Worm (Caenorhabditis elegans) whole organism, late embryonic: ENCODE data around the gene C43D7.8.
"Not testable (repeated sequence)": the region's sequence is repeated elsewhere in the genome, so short reads cannot be mapped to it uniquely, and the experiment has no call there.

Source experiments
- C38D4.7 ChIP-seq: fragments of 200-800 bp; sonication (Bioruptor generic); optimal IDR thresholded peaks from 2 replicates; lab custom pipeline; 2018; ENCODE audit warnings: mild to moderate bottlenecking, missing genetic modification characterization, moderate library complexity, missing compliant biosample characterization
- ceh-14 ChIP-seq: sonication (generic microtip); optimal IDR thresholded peaks from 2 replicates; lab custom pipeline; 2016; ENCODE audit warnings: missing genotype, missing genetic modification characterization, missing compliant biosample characterization
- ceh-18 ChIP-seq: sonication (generic microtip); optimal IDR thresholded peaks from 2 replicates; lab custom pipeline; 2016; ENCODE audit warnings: missing genetic modification characterization, missing compliant biosample characterization
- ceh-48 ChIP-seq: sonication (generic microtip); optimal IDR thresholded peaks from 2 replicates; lab custom pipeline; 2016; ENCODE audit warnings: missing genetic modification characterization, inconsistent platforms, missing compliant biosample characterization
- che-1 ChIP-seq: sonication (generic microtip); optimal IDR thresholded peaks from 2 replicates; lab custom pipeline; 2016; ENCODE audit warnings: mild to moderate bottlenecking, missing genetic modification characterization, missing compliant biosample characterization
- elt-2 ChIP-seq: sonication (generic microtip); optimal IDR thresholded peaks from 2 replicates; lab custom pipeline; 2016; ENCODE audit warnings: missing genetic modification reagents, missing genetic modification characterization, missing compliant biosample characterization
- nfya-1 ChIP-seq: sonication (generic microtip); optimal IDR thresholded peaks from 2 replicates; lab custom pipeline; 2017; ENCODE audit warnings: missing genetic modification characterization, mild to moderate bottlenecking, missing compliant biosample characterization, antibody characterized with exemption, moderate library complexity
- pat-9 ChIP-seq: fragments of 200-800 bp; sonication (Bioruptor generic); optimal IDR thresholded peaks from 2 replicates; lab custom pipeline; 2018; ENCODE audit warnings: mild to moderate bottlenecking, missing genetic modification characterization, moderate library complexity, missing compliant biosample characterization
- unc-55 ChIP-seq: sonication (generic microtip); optimal IDR thresholded peaks from 2 replicates; lab custom pipeline; 2017; ENCODE audit warnings: missing biosample characterization, missing genetic modification reagents, missing genetic modification characterization

DNA sequence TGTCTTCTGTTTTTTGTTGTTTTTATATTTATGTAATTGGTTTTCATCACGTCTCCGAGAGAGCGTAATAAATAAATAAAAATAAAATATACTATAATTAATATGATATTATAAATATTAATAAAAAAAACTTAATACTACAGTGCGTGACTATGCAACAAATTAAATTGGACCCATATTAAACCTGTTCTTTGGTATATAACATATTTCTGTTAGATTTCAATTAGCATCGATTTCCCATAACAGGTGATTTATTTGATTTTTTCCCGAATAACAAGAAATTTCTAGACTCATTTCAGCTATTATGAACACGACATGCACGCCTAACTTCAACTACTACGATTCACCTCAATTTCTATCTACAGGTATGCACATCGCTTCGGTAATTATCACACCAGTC, 5.8 kb upstream of the C43D7.8 start, which contains the start of gene srh-208:
- not testable (repeated sequence) for TF ChIP-seq elt-2 (tag; lab: Kevin White, UChicago); nfya-1 (tag; lab: Kevin White, UChicago); C38D4.7; pat-9 (tag; lab: Kevin White, UChicago); ceh-48 (tag; lab: Kevin White, UChicago); che-1 (tag; lab: Kevin White, UChicago); unc-55 (GFP tag; lab: Kevin White, UChicago); ceh-14 (tag; lab: Kevin White, UChicago); ceh-18
